Fruit fly (Drosophila melanogaster) whole organism, embryonic: Measurements from ENCODE around the gene ebd2.
A peak's percentile ranks its signal among the peaks of the same experiment; 100 is the strongest.

ENCODE experiments used
- ATbp ChIP-seq: fragments of 200-800 bp; sonication (Bioruptor generic); optimal IDR thresholded peaks from 2 replicates; lab custom pipeline; 2017; ENCODE audit warnings: missing biosample characterization, mild to moderate bottlenecking, missing genetic modification characterization, missing genetic modification reagents
- CG10462 ChIP-seq: fragments of 200-800 bp; sonication (Bioruptor generic); optimal IDR thresholded peaks from 2 replicates; lab custom pipeline; 2016; ENCODE audit warnings: missing biosample characterization, missing genetic modification characterization
- CG1233 ChIP-seq: fragments of 200-800 bp; sonication (Bioruptor generic); optimal IDR thresholded peaks from 4 replicates; lab custom pipeline; 2018; ENCODE audit warnings: missing biosample characterization, mild to moderate bottlenecking, missing genetic modification characterization
- CG12391 ChIP-seq: fragments of 200-800 bp; sonication (Bioruptor generic); optimal IDR thresholded peaks from 3 replicates; lab custom pipeline; 2018; ENCODE audit warnings: missing biosample characterization, mild to moderate bottlenecking, missing genetic modification characterization, moderate library complexity
- CG12659 ChIP-seq: fragments of 200-800 bp; sonication (Bioruptor generic); optimal IDR thresholded peaks from 3 replicates; lab custom pipeline; 2017; ENCODE audit warnings: mild to moderate bottlenecking, missing biosample characterization, missing genetic modification reagents, missing genetic modification characterization
- CG13123 ChIP-seq: fragments of 200-800 bp; sonication (Bioruptor generic); optimal IDR thresholded peaks from 2 replicates; lab custom pipeline; 2016; ENCODE audit warnings: missing biosample characterization, missing genetic modification characterization
- CG14050 ChIP-seq: fragments of 200-800 bp; sonication (Bioruptor generic); IDR thresholded peaks from 3 replicates; pipeline ENCODE4 v1.3.6; 2022; ENCODE audit warnings: missing biosample characterization, missing genetic modification characterization
- CG15269 ChIP-seq: fragments of 200-800 bp; sonication (Bioruptor generic); optimal IDR thresholded peaks from 2 replicates; lab custom pipeline; 2018; ENCODE audit warnings: missing biosample characterization, mild to moderate bottlenecking, missing genetic modification characterization, moderate library complexity
- CG16779 ChIP-seq: fragments of 200-800 bp; sonication (Bioruptor generic); IDR thresholded peaks from 2 replicates; pipeline ENCODE4 v1.3.6; 2022; ENCODE audit warnings: missing biosample characterization, missing genetic modification characterization
- CG16815 ChIP-seq: fragments of 200-800 bp; sonication (Bioruptor generic); optimal IDR thresholded peaks from 3 replicates; lab custom pipeline; 2017; ENCODE audit warnings: missing biosample characterization, mild to moderate bottlenecking, missing genetic modification characterization
- CG16863 ChIP-seq: fragments of 200-800 bp; sonication (Bioruptor generic); optimal IDR thresholded peaks from 3 replicates; lab custom pipeline; 2016; ENCODE audit warnings: missing biosample characterization, missing genetic modification characterization
- CG17385 ChIP-seq: fragments of 200-800 bp; sonication (Bioruptor generic); optimal IDR thresholded peaks from 3 replicates; lab custom pipeline; 2018; ENCODE audit warnings: missing biosample characterization, mild to moderate bottlenecking, missing genetic modification characterization
- CG17568 ChIP-seq: fragments of 200-800 bp; sonication (Bioruptor generic); optimal IDR thresholded peaks from 2 replicates; lab custom pipeline; 2018; ENCODE audit warnings: missing biosample characterization, mild to moderate bottlenecking, missing genetic modification characterization, moderate library complexity
- CG1832 ChIP-seq: fragments of 200-800 bp; sonication (Bioruptor generic); optimal IDR thresholded peaks from 2 replicates; lab custom pipeline; 2017; ENCODE audit warnings: missing biosample characterization, mild to moderate bottlenecking, missing genetic modification characterization, inconsistent platforms
- CG30403 ChIP-seq: fragments of 200-800 bp; sonication (Bioruptor generic); optimal IDR thresholded peaks from 3 replicates; lab custom pipeline; 2016; ENCODE audit warnings: missing biosample characterization, missing genetic modification characterization
- CG3163 ChIP-seq: fragments of 200-800 bp; sonication (Bioruptor generic); optimal IDR thresholded peaks from 3 replicates; lab custom pipeline; 2016; ENCODE audit warnings: missing biosample characterization, missing genetic modification characterization
- CG3281 ChIP-seq: fragments of 200-800 bp; sonication (Bioruptor generic); optimal IDR thresholded peaks from 3 replicates; lab custom pipeline; 2017; ENCODE audit warnings: missing biosample characterization, mild to moderate bottlenecking, missing genetic modification characterization
- CG33213 ChIP-seq: fragments of 200-800 bp; sonication (Bioruptor generic); optimal IDR thresholded peaks from 3 replicates; lab custom pipeline; 2016; ENCODE audit warnings: missing biosample characterization, missing genetic modification characterization
- CG3847 ChIP-seq: fragments of 200-800 bp; sonication (Bioruptor generic); IDR thresholded peaks from 2 replicates; pipeline ENCODE4 v1.3.6; 2022; ENCODE audit warnings: missing biosample characterization, missing genetic modification characterization
- CG42726 ChIP-seq: fragments of 200-800 bp; sonication (Bioruptor generic); IDR thresholded peaks from 2 replicates; pipeline ENCODE4 v1.3.6; 2022; ENCODE audit warnings: missing biosample characterization, missing genetic modification characterization; ENCODE audit not compliant: partially characterized antibody
- CG4282 ChIP-seq: fragments of 200-800 bp; sonication (Bioruptor generic); optimal IDR thresholded peaks from 2 replicates; lab custom pipeline; 2016; ENCODE audit warnings: missing biosample characterization, missing genetic modification characterization
- CG6272 ChIP-seq: fragments of 200-800 bp; sonication (Bioruptor generic); IDR thresholded peaks from 2 replicates; pipeline ENCODE4 v1.3.6; 2022; ENCODE audit warnings: missing biosample characterization, missing genetic modification characterization
- CG6813 ChIP-seq: fragments of 200-800 bp; sonication (Bioruptor generic); optimal IDR thresholded peaks from 2 replicates; lab custom pipeline; 2017; ENCODE audit warnings: missing biosample characterization, missing genetic modification characterization, mild to moderate bottlenecking, moderate library complexity, missing genetic modification reagents
- CG7372 ChIP-seq: fragments of 200-800 bp; sonication (Bioruptor generic); IDR thresholded peaks from 2 replicates; pipeline ENCODE4 v1.3.6; 2022; ENCODE audit warnings: missing biosample characterization, missing genetic modification characterization
- CG8281 ChIP-seq: fragments of 200-800 bp; sonication (Bioruptor generic); optimal IDR thresholded peaks from 2 replicates; lab custom pipeline; 2018; ENCODE audit warnings: missing biosample characterization, mild to moderate bottlenecking, missing genetic modification characterization, moderate library complexity
- CG8478 ChIP-seq: fragments of >200 bp; optimal IDR thresholded peaks from 2 replicates; lab custom pipeline; 2018
- CG9876 ChIP-seq: fragments of 200-800 bp; sonication (Bioruptor generic); optimal IDR thresholded peaks from 2 replicates; lab custom pipeline; 2016; ENCODE audit warnings: missing biosample characterization, missing genetic modification characterization
- Hand ChIP-seq: fragments of 200-800 bp; sonication (Bioruptor generic); optimal IDR thresholded peaks from 2 replicates; lab custom pipeline; 2017; ENCODE audit warnings: mild to moderate bottlenecking, missing biosample characterization, missing genetic modification reagents, missing genetic modification characterization
- MESR4 ChIP-seq: fragments of 200-800 bp; sonication (Bioruptor generic); optimal IDR thresholded peaks from 2 replicates; lab custom pipeline; 2018; ENCODE audit warnings: missing biosample characterization, mild to moderate bottlenecking, missing genetic modification characterization, moderate library complexity
- Mes4 ChIP-seq: fragments of 200-800 bp; sonication (Bioruptor generic); optimal IDR thresholded peaks from 2 replicates; lab custom pipeline; 2016; ENCODE audit warnings: missing biosample characterization, missing genetic modification characterization
- Myb ChIP-seq: fragments of 200-800 bp; sonication (Bioruptor generic); optimal IDR thresholded peaks from 2 replicates; lab custom pipeline; 2016; ENCODE audit warnings: missing biosample characterization, missing genetic modification characterization
- Optix ChIP-seq: fragments of 200-800 bp; sonication (Bioruptor generic); IDR thresholded peaks from 3 replicates; pipeline ENCODE4 v1.3.6; 2022; ENCODE audit warnings: missing biosample characterization, missing genetic modification characterization
- Stat92E ChIP-seq, 3 experiments: fragments of >200 bp in 2 of 3; fragments of 200-800 bp in 1 of 3; sonication (Bioruptor generic) in 1 of 3; optimal IDR thresholded peaks; 2 replicates each; lab custom pipeline; 2017 to 2019; ENCODE audit warnings: missing biosample characterization in 3 of 3, missing genetic modification characterization in 3 of 3, mild to moderate bottlenecking in 1 of 3, moderate library complexity in 1 of 3
- Tbp ChIP-seq: fragments of >200 bp; optimal IDR thresholded peaks from 2 replicates; lab custom pipeline; 2018; ENCODE audit warnings: missing biosample characterization, missing genetic modification characterization
- YL-1 ChIP-seq: fragments of 200-800 bp; sonication (Bioruptor generic); optimal IDR thresholded peaks from 3 replicates; lab custom pipeline; 2017; ENCODE audit warnings: missing biosample characterization, mild to moderate bottlenecking, missing genetic modification characterization
- ase ChIP-seq: fragments of 200-800 bp; sonication (Bioruptor generic); IDR thresholded peaks from 3 replicates; pipeline ENCODE4 v1.3.6; 2022; ENCODE audit warnings: missing biosample characterization, missing genetic modification characterization
- br ChIP-seq: fragments of >200 bp; optimal IDR thresholded peaks from 2 replicates; lab custom pipeline; 2017
- corto ChIP-seq: fragments of 200-800 bp; sonication (Bioruptor generic); optimal IDR thresholded peaks from 2 replicates; lab custom pipeline; 2016; ENCODE audit warnings: missing biosample characterization, mild to moderate bottlenecking, missing genetic modification characterization, moderate library complexity
- crc ChIP-seq: fragments of 200-800 bp; sonication (Bioruptor generic); optimal IDR thresholded peaks from 2 replicates; lab custom pipeline; 2016; ENCODE audit warnings: missing biosample characterization, missing genetic modification characterization
- dm ChIP-seq: fragments of 200-800 bp; sonication (Bioruptor generic); optimal IDR thresholded peaks from 3 replicates; lab custom pipeline; 2016; ENCODE audit warnings: missing biosample characterization, missing genetic modification characterization
- fd3F ChIP-seq: fragments of 200-800 bp; sonication (Bioruptor generic); optimal IDR thresholded peaks from 2 replicates; lab custom pipeline; 2018; ENCODE audit warnings: missing biosample characterization, mild to moderate bottlenecking, missing genetic modification characterization, moderate library complexity
- fd64A ChIP-seq: fragments of 200-800 bp; sonication (Bioruptor generic); optimal IDR thresholded peaks from 3 replicates; lab custom pipeline; 2018; ENCODE audit warnings: missing biosample characterization, mild to moderate bottlenecking, missing genetic modification characterization
- fru ChIP-seq: fragments of >200 bp; optimal IDR thresholded peaks from 2 replicates; lab custom pipeline; 2017
- ftz-f1 ChIP-seq: fragments of 200-800 bp; sonication (Bioruptor generic); optimal IDR thresholded peaks from 2 replicates; lab custom pipeline; 2016; ENCODE audit warnings: missing biosample characterization, missing genetic modification characterization
- ham ChIP-seq: fragments of 200-800 bp; sonication (Bioruptor generic); IDR thresholded peaks from 2 replicates; pipeline ENCODE4 v1.3.6; 2022; ENCODE audit warnings: missing biosample characterization, missing genetic modification characterization
- mirr ChIP-seq: fragments of 200-800 bp; sonication (Bioruptor generic); optimal IDR thresholded peaks from 3 replicates; lab custom pipeline; 2018; ENCODE audit warnings: missing biosample characterization, mild to moderate bottlenecking, missing genetic modification characterization
- ro ChIP-seq: fragments of 200-800 bp; sonication (Bioruptor generic); IDR thresholded peaks from 2 replicates; pipeline ENCODE4 v1.3.6; 2022; ENCODE audit warnings: missing biosample characterization, missing genetic modification characterization
- sim ChIP-seq: fragments of 200-800 bp; sonication (Bioruptor generic); IDR thresholded peaks from 2 replicates; pipeline ENCODE4 v1.3.6; 2022; ENCODE audit warnings: missing biosample characterization, missing genetic modification characterization
- sug ChIP-seq: fragments of 200-800 bp; optimal IDR thresholded peaks from 2 replicates; lab custom pipeline; 2019; ENCODE audit warnings: missing biosample characterization, mild to moderate bottlenecking, missing genetic modification characterization, moderate library complexity
- tup ChIP-seq: fragments of 200-800 bp; sonication (Bioruptor generic); optimal IDR thresholded peaks from 2 replicates; lab custom pipeline; 2016; ENCODE audit warnings: missing biosample characterization, mild to moderate bottlenecking, missing genetic modification characterization, moderate library complexity
- unc-4 ChIP-seq: fragments of 200-800 bp; sonication (Bioruptor generic); IDR thresholded peaks from 2 replicates; pipeline ENCODE4 v1.3.6; 2022; ENCODE audit warnings: missing biosample characterization, missing genetic modification characterization; ENCODE audit not compliant: partially characterized antibody
- zfh2 ChIP-seq: fragments of 200-800 bp; sonication (Bioruptor generic); optimal IDR thresholded peaks from 2 replicates; lab custom pipeline; 2016; ENCODE audit warnings: missing biosample characterization, missing genetic modification characterization

ebd2 gene

DNA sequence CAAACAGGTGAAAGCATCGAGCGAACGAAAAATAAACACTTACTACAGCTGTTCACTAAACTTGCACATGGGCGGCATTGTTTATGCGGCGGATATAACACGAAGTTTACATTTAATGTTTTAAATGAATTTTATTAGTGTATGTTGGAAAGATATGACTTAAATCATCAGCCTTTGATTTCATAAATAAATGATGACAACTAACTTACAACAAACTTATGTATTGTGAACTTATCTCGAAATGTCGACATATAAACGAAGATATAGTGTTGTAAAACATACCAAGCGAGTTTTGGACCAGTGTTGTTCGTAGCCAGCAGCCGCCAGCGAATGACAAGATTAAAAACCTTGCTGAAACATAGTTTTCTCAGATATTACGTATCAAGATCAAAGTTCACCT, 44.7 kb downstream of the ebd2 start, which contains the start of the genes CG11309 and CG7632 (continued):
- TF ChIP-seq CG3281 (GFP tag; lab: Kevin White, UChicago) = peak; percentile 100
- peak; percentile 97 for TF ChIP-seq CG3847 (GFP tag; lab: Robert Waterston, UW)
- TF ChIP-seq ATbp (GFP tag; lab: Kevin White, UChicago) = peak; percentile 99
- peak; percentile 99 for TF ChIP-seq CG15269 (tag; lab: Kevin White, UChicago)
- peak; percentile 99 for TF ChIP-seq CG30403
- TF ChIP-seq CG33213 (GFP tag; lab: Kevin White, UChicago) = peak; percentile 99
- peak; percentile 98 for TF ChIP-seq crc (GFP tag; lab: Kevin White, UChicago)
- peak; percentile 99 for TF ChIP-seq YL-1 (GFP tag; lab: Kevin White, UChicago)
- peak; percentile 99 for TF ChIP-seq Hand
- TF ChIP-seq CG17568 (GFP tag; lab: Kevin White, UChicago) = peak; percentile 99
- TF ChIP-seq sim (GFP tag; lab: Robert Waterston, UW) = peak; percentile 98
- TF ChIP-seq CG1832 (GFP tag; lab: Kevin White, UChicago) = no peak
- TF ChIP-seq CG1233 (GFP tag; lab: Kevin White, UChicago) = peak; percentile 99
- TF ChIP-seq Tbp (GFP tag; lab: Kevin White, UChicago) = no peak
- TF ChIP-seq ase = peak; percentile 97
- TF ChIP-seq ham (GFP tag; lab: Robert Waterston, UW) = peak; percentile 86
- TF ChIP-seq Stat92E (GFP tag; optimal IDR thresholded peaks at IDR 0.05; lab: Kevin White, UChicago) = peak in 1 of 3 experiments; percentile 99
- TF ChIP-seq zfh2 (GFP tag; lab: Kevin White, UChicago) = peak; percentile 97
- TF ChIP-seq CG16863 = peak; percentile 98
- peak; percentile 90 for TF ChIP-seq CG3163 (GFP tag; lab: Kevin White, UChicago)
- TF ChIP-seq CG9876 = peak; percentile 94
- no peak for TF ChIP-seq CG42726 (GFP tag; lab: Robert Waterston, UW)
- TF ChIP-seq sug = peak; percentile 99
- peak; percentile 81 for TF ChIP-seq ro (GFP tag; lab: Robert Waterston, UW)
- peak; percentile 96 for TF ChIP-seq CG4282 (GFP tag; lab: Kevin White, UChicago)
- peak; percentile 98 for TF ChIP-seq fd3F (GFP tag; lab: Kevin White, UChicago)
- peak; percentile 89 for TF ChIP-seq Myb (GFP tag; lab: Kevin White, UChicago)
- peak; percentile 99 for TF ChIP-seq CG17385 (GFP tag; lab: Kevin White, UChicago)
- TF ChIP-seq CG16779 (GFP tag; lab: Robert Waterston, UW) = peak; percentile 97
- TF ChIP-seq CG10462 (GFP tag; lab: Kevin White, UChicago) = peak; percentile 98
- no peak for TF ChIP-seq fru (lab: Kevin White, UChicago)
- peak; percentile 95 for TF ChIP-seq MESR4 (GFP tag; lab: Kevin White, UChicago)
- no peak for TF ChIP-seq br (lab: Kevin White, UChicago)
- peak; percentile 92 for TF ChIP-seq CG16815 (GFP tag; lab: Kevin White, UChicago)
- peak; percentile 99 for TF ChIP-seq fd64A (GFP tag; lab: Kevin White, UChicago)
- peak; percentile 100 for TF ChIP-seq mirr (GFP tag; lab: Kevin White, UChicago)
- TF ChIP-seq CG13123 (GFP tag; lab: Kevin White, UChicago) = peak; percentile 97
- peak; percentile 49; the same call in 1 of the 2 replicates for TF ChIP-seq unc-4
- peak; percentile 79 for TF ChIP-seq CG6272 (GFP tag; lab: Robert Waterston, UW)
- TF ChIP-seq ftz-f1 (GFP tag; lab: Kevin White, UChicago) = peak; percentile 93
- TF ChIP-seq CG8281 (tag; lab: Kevin White, UChicago) = peak; percentile 95
- peak; percentile 98 for TF ChIP-seq dm
- TF ChIP-seq Optix (GFP tag; lab: Robert Waterston, UW) = peak; percentile 89
- peak; percentile 98 for TF ChIP-seq tup (GFP tag; lab: Kevin White, UChicago)
- peak; percentile 98 for TF ChIP-seq Mes4 (GFP tag; lab: Kevin White, UChicago)
- peak; percentile 100 for TF ChIP-seq CG12391 (tag; lab: Kevin White, UChicago)
- TF ChIP-seq CG8478 (lab: Kevin White, UChicago) = no peak
- TF ChIP-seq corto (GFP tag; lab: Kevin White, UChicago) = peak; percentile 99
- TF ChIP-seq CG6813 = peak; percentile 99
- peak; percentile 97 for TF ChIP-seq CG7372 (GFP tag; lab: Robert Waterston, UW)
- peak; percentile 100 for TF ChIP-seq CG12659 (GFP tag; lab: Kevin White, UChicago)
- TF ChIP-seq CG14050 = peak; percentile 98
